Fruit fly (Drosophila melanogaster): ENCODE measurements around the gene CG13300.

CG13300 gene

dm6 chr3L:6400062-6400750 lies 48.0 kb upstream of the CG13300 start, which contains the start of gene CG42747:
Gene CG42747 (plus strand): TSS chr3L:6400590.
- peak; percentile 86 for TF ChIP-seq CG8119 (GFP tag; IDR thresholded peaks at IDR 0.05)
- TF ChIP-seq Blimp-1 (GFP tag; optimal IDR thresholded peaks at IDR 0.05), result peak; percentile 22
- TF ChIP-seq acj6 (GFP tag; optimal IDR thresholded peaks at IDR 0.05), result peak; percentile 82
- TF ChIP-seq topi (GFP tag; optimal IDR thresholded peaks at IDR 0.05), result peak; percentile 80
- TF ChIP-seq CG3919 (GFP tag; optimal IDR thresholded peaks at IDR 0.05), result peak; percentile 85
- TF ChIP-seq Eip93F (GFP tag; optimal IDR thresholded peaks at IDR 0.05), result no peak
- peak; percentile 83 for TF ChIP-seq CG34406 (GFP tag; optimal IDR thresholded peaks at IDR 0.05)
- TF ChIP-seq CG6163 (GFP tag; IDR thresholded peaks at IDR 0.05), result peak; percentile 82
- peak; percentile 82 for TF ChIP-seq net (GFP tag; optimal IDR thresholded peaks at IDR 0.05)
- TF ChIP-seq dac (GFP tag; optimal IDR thresholded peaks at IDR 0.05), result peak; percentile 73
- TF ChIP-seq CG16779 (tag; optimal IDR thresholded peaks at IDR 0.05), result peak; percentile 64
- TF ChIP-seq ss (GFP tag; optimal IDR thresholded peaks at IDR 0.05), result peak; percentile 76 to 77
- TF ChIP-seq spab (GFP tag; optimal IDR thresholded peaks at IDR 0.05), result peak; percentile 78
- peak; percentile 81 for TF ChIP-seq CG4318 (GFP tag; optimal IDR thresholded peaks at IDR 0.05)
- TF ChIP-seq CG10631 (GFP tag; optimal IDR thresholded peaks at IDR 0.05), result peak; percentile 81
- TF ChIP-seq CG11294 (GFP tag; IDR thresholded peaks at IDR 0.05), result peak; percentile 56; the same call in 1 of the 2 replicates
- peak; percentile 49; the same call in 1 of the 2 replicates for TF ChIP-seq Gug (GFP tag; IDR thresholded peaks at IDR 0.05)
- peak; percentile 76 for TF ChIP-seq fd59A (GFP tag; optimal IDR thresholded peaks at IDR 0.05)
- TF ChIP-seq lz (GFP tag; optimal IDR thresholded peaks at IDR 0.05), result peak; percentile 80
- TF ChIP-seq Ets96B (tag; optimal IDR thresholded peaks at IDR 0.05), result peak; percentile 84
- TF ChIP-seq CG3032 (tag; optimal IDR thresholded peaks at IDR 0.05), result peak; percentile 74
- peak; percentile 66 for TF ChIP-seq CG11902 (GFP tag; optimal IDR thresholded peaks at IDR 0.05)
- TF ChIP-seq eg (GFP tag; IDR thresholded peaks at IDR 0.05), result peak; percentile 84
- TF ChIP-seq CG10669 (GFP tag; optimal IDR thresholded peaks at IDR 0.05), result peak; percentile 79
- TF ChIP-seq Eip75B (GFP tag; optimal IDR thresholded peaks at IDR 0.05), result peak; percentile 82
- TF ChIP-seq Eip78C (GFP tag), result peak; percentile 96
- peak; percentile 87 for TF ChIP-seq Met (GFP tag; optimal IDR thresholded peaks at IDR 0.05)
- TF ChIP-seq CG6276 (GFP tag; optimal IDR thresholded peaks at IDR 0.05), result peak; percentile 92
- TF ChIP-seq Smox (GFP tag; optimal IDR thresholded peaks at IDR 0.05), result peak; percentile 74
- peak; percentile 24 for TF ChIP-seq CG6854 (GFP tag; optimal IDR thresholded peaks at IDR 0.05)
- TF ChIP-seq achi (GFP tag; optimal IDR thresholded peaks at IDR 0.05), result peak; percentile 88
- peak; percentile 78 for TF ChIP-seq CG1621 (tag; optimal IDR thresholded peaks at IDR 0.05)
- peak; percentile 70 for TF ChIP-seq CG11762 (GFP tag; optimal IDR thresholded peaks at IDR 0.05; ENCODE audit: insufficient read depth)
- TF ChIP-seq CG31627 (GFP tag; optimal IDR thresholded peaks at IDR 0.05), result peak; percentile 68
- peak; percentile 72 for TF ChIP-seq cyc (GFP tag; optimal IDR thresholded peaks at IDR 0.05)
- TF ChIP-seq esn (GFP tag; optimal IDR thresholded peaks at IDR 0.05), result peak; percentile 86
- TF ChIP-seq CG8632 (GFP tag; optimal IDR thresholded peaks at IDR 0.05), result peak; percentile 77
- peak; percentile 52 for TF ChIP-seq CG9139 (GFP tag; optimal IDR thresholded peaks at IDR 0.05)
- no peak for TF ChIP-seq Hr38 (GFP tag; optimal IDR thresholded peaks at IDR 0.05)
- peak; percentile 85 for TF ChIP-seq Sox102F (GFP tag; optimal IDR thresholded peaks at IDR 0.05)
- peak; percentile 92 for TF ChIP-seq Hr4 (GFP tag; optimal IDR thresholded peaks at IDR 0.05)
- TF ChIP-seq CG7368 (GFP tag; optimal IDR thresholded peaks at IDR 0.05), result peak; percentile 76
- TF ChIP-seq CG6808 (GFP tag; optimal IDR thresholded peaks at IDR 0.05), result peak; percentile 79
- peak; percentile 51 for TF ChIP-seq CG8319 (GFP tag; optimal IDR thresholded peaks at IDR 0.05)
- TF ChIP-seq Sox15 (GFP tag; optimal IDR thresholded peaks at IDR 0.05), result peak; percentile 63
- peak; percentile 58 to 70 for TF ChIP-seq salr (GFP tag; optimal IDR thresholded peaks at IDR 0.05)
- peak; percentile 85 for TF ChIP-seq OdsH (GFP tag; optimal IDR thresholded peaks at IDR 0.05)
- TF ChIP-seq dsx (GFP tag; optimal IDR thresholded peaks at IDR 0.05; ENCODE audit: poor library complexity, severe bottlenecking), result peak; percentile 66
- TF ChIP-seq Lpt (GFP tag; optimal IDR thresholded peaks at IDR 0.05), result peak; percentile 73
- TF ChIP-seq Sox14 (GFP tag; optimal IDR thresholded peaks at IDR 0.05), result peak; percentile 84
